Fruit fly (Drosophila melanogaster) whole organism, embryonic: ENCODE data around the gene Pex3.

Experiments used
- CG10959 ChIP-seq: fragments of 200-800 bp; sonication (Bioruptor generic); IDR thresholded peaks from 2 replicates; pipeline ENCODE4 v1.3.6; 2022; ENCODE audit warnings: missing biosample characterization, missing genetic modification characterization
- CG11504 ChIP-seq: fragments of 200-800 bp; sonication (Bioruptor generic); optimal IDR thresholded peaks from 3 replicates; lab custom pipeline; 2019; ENCODE audit warnings: missing biosample characterization, mild to moderate bottlenecking, missing genetic modification characterization, moderate library complexity
- CG15601 ChIP-seq: fragments of 200-800 bp; sonication (Bioruptor generic); optimal IDR thresholded peaks from 3 replicates; lab custom pipeline; 2019; ENCODE audit warnings: missing biosample characterization, mild to moderate bottlenecking, missing genetic modification characterization, moderate library complexity
- CG15696 ChIP-seq: fragments of 200-800 bp; sonication (Bioruptor generic); optimal IDR thresholded peaks from 2 replicates; lab custom pipeline; 2019; ENCODE audit warnings: missing biosample characterization, mild to moderate bottlenecking, missing genetic modification characterization, moderate library complexity
- CG16813 ChIP-seq: fragments of 200-800 bp; sonication (Bioruptor generic); IDR thresholded peaks from 3 replicates; pipeline ENCODE4 v1.3.6; 2022; ENCODE audit warnings: missing biosample characterization, missing genetic modification characterization; ENCODE audit not compliant: partially characterized antibody
- CG30020 ChIP-seq: fragments of 200-800 bp; optimal IDR thresholded peaks from 2 replicates; lab custom pipeline; 2019; ENCODE audit warnings: missing biosample characterization, mild to moderate bottlenecking, missing genetic modification characterization, moderate library complexity
- CG31441 ChIP-seq: fragments of 200-800 bp; sonication (Bioruptor generic); IDR thresholded peaks from 2 replicates; pipeline ENCODE4 v1.3.6; 2022; ENCODE audit warnings: missing biosample characterization, missing genetic modification characterization
- CG42726 ChIP-seq: fragments of 200-800 bp; sonication (Bioruptor generic); IDR thresholded peaks from 2 replicates; pipeline ENCODE4 v1.3.6; 2022; ENCODE audit warnings: missing biosample characterization, missing genetic modification characterization; ENCODE audit not compliant: partially characterized antibody
- CG4617 ChIP-seq: fragments of 200-800 bp; sonication (Bioruptor generic); optimal IDR thresholded peaks from 3 replicates; lab custom pipeline; 2016; ENCODE audit warnings: missing biosample characterization, missing genetic modification characterization, borderline replicate concordance
- CG6791 ChIP-seq: fragments of 200-800 bp; sonication (Bioruptor generic); IDR thresholded peaks from 3 replicates; pipeline ENCODE4 v1.3.6; 2022; ENCODE audit warnings: missing biosample characterization, missing genetic modification characterization; ENCODE audit not compliant: partially characterized antibody
- CG7963 ChIP-seq: fragments of 200-800 bp; sonication (Bioruptor generic); IDR thresholded peaks from 3 replicates; pipeline ENCODE4 v1.3.6; 2022; ENCODE audit warnings: missing biosample characterization, missing genetic modification characterization; ENCODE audit not compliant: partially characterized antibody
- CG8478 ChIP-seq: fragments of >200 bp; optimal IDR thresholded peaks from 2 replicates; lab custom pipeline; 2018
- CG9215 ChIP-seq: fragments of 200-800 bp; sonication (Bioruptor generic); IDR thresholded peaks from 2 replicates; pipeline ENCODE4 v1.3.6; 2022; ENCODE audit warnings: missing biosample characterization, missing genetic modification characterization
- CG9932 ChIP-seq: fragments of 200-800 bp; sonication (Bioruptor generic); IDR thresholded peaks from 2 replicates; pipeline ENCODE4 v1.3.6; 2022; ENCODE audit warnings: missing biosample characterization, missing genetic modification characterization
- Dp ChIP-seq: fragments of 200-800 bp; sonication (Bioruptor generic); optimal IDR thresholded peaks from 2 replicates; lab custom pipeline; 2018; ENCODE audit warnings: missing biosample characterization, mild to moderate bottlenecking, missing genetic modification characterization, moderate library complexity
- E2f2 ChIP-seq: fragments of 200-800 bp; sonication (Bioruptor generic); IDR thresholded peaks from 2 replicates; pipeline ENCODE4 v1.3.6; 2022; ENCODE audit warnings: missing biosample characterization, missing genetic modification characterization
- GATAe ChIP-seq: fragments of 200-800 bp; sonication (Bioruptor generic); conservative IDR thresholded peaks from 2 replicates; pipeline ENCODE4 v1.3.6; 2022; ENCODE audit warnings: missing biosample characterization, missing genetic modification characterization
- MESR4 ChIP-seq: fragments of 200-800 bp; sonication (Bioruptor generic); optimal IDR thresholded peaks from 2 replicates; lab custom pipeline; 2018; ENCODE audit warnings: missing biosample characterization, mild to moderate bottlenecking, missing genetic modification characterization, moderate library complexity
- Max ChIP-seq: fragments of 200-800 bp; sonication (Bioruptor generic); optimal IDR thresholded peaks from 2 replicates; lab custom pipeline; 2016; ENCODE audit warnings: missing biosample characterization, mild to moderate bottlenecking, missing genetic modification characterization
- Myb ChIP-seq: fragments of 200-800 bp; sonication (Bioruptor generic); optimal IDR thresholded peaks from 2 replicates; lab custom pipeline; 2016; ENCODE audit warnings: missing biosample characterization, missing genetic modification characterization
- Nf-YB ChIP-seq: fragments of 200-800 bp; sonication (Bioruptor generic); optimal IDR thresholded peaks from 3 replicates; lab custom pipeline; 2019; ENCODE audit warnings: missing biosample characterization, mild to moderate bottlenecking, missing genetic modification characterization, moderate library complexity
- Rfx ChIP-seq: fragments of 200-800 bp; sonication (Bioruptor generic); IDR thresholded peaks from 2 replicates; pipeline ENCODE4 v1.3.6; 2022; ENCODE audit warnings: missing biosample characterization, missing genetic modification characterization
- Scr ChIP-seq: fragments of 200-800 bp; sonication (Bioruptor generic); IDR thresholded peaks from 2 replicates; pipeline ENCODE4 v1.3.6; 2022; ENCODE audit warnings: missing biosample characterization, missing genetic modification characterization; ENCODE audit not compliant: partially characterized antibody
- YL-1 ChIP-seq: fragments of 200-800 bp; sonication (Bioruptor generic); optimal IDR thresholded peaks from 3 replicates; lab custom pipeline; 2017; ENCODE audit warnings: missing biosample characterization, mild to moderate bottlenecking, missing genetic modification characterization
- bbx ChIP-seq: fragments of 200-800 bp; sonication (Bioruptor generic); IDR thresholded peaks from 2 replicates; pipeline ENCODE4 v1.3.6; 2022; ENCODE audit warnings: missing biosample characterization, missing genetic modification characterization; ENCODE audit not compliant: partially characterized antibody
- bcd ChIP-seq: fragments of 200-800 bp; sonication (Bioruptor generic); optimal IDR thresholded peaks from 2 replicates; lab custom pipeline; 2017; ENCODE audit warnings: missing biosample characterization, mild to moderate bottlenecking, missing genetic modification characterization
- chm ChIP-seq: fragments of 200-800 bp; sonication (Bioruptor generic); IDR thresholded peaks from 2 replicates; pipeline ENCODE4 v1.3.6; 2022; ENCODE audit warnings: missing biosample characterization, missing genetic modification characterization
- corto ChIP-seq: fragments of 200-800 bp; sonication (Bioruptor generic); optimal IDR thresholded peaks from 2 replicates; lab custom pipeline; 2016; ENCODE audit warnings: missing biosample characterization, mild to moderate bottlenecking, missing genetic modification characterization, moderate library complexity
- hbn ChIP-seq: fragments of 200-800 bp; sonication (Bioruptor generic); IDR thresholded peaks from 2 replicates; pipeline ENCODE4 v1.3.6; 2022; ENCODE audit warnings: missing biosample characterization, missing genetic modification characterization; ENCODE audit not compliant: partially characterized antibody
- inv ChIP-seq: fragments of 200-800 bp; sonication (Bioruptor generic); IDR thresholded peaks from 2 replicates; pipeline ENCODE4 v1.3.6; 2022; ENCODE audit warnings: missing biosample characterization, missing genetic modification characterization; ENCODE audit not compliant: partially characterized antibody
- kni ChIP-seq: fragments of 200-800 bp; sonication (Bioruptor generic); optimal IDR thresholded peaks from 3 replicates; lab custom pipeline; 2017; ENCODE audit warnings: mild to moderate bottlenecking, missing biosample characterization, missing genetic modification reagents, missing genetic modification characterization
- mam ChIP-seq: fragments of 200-800 bp; sonication (Bioruptor generic); optimal IDR thresholded peaks from 3 replicates; lab custom pipeline; 2016; ENCODE audit warnings: missing biosample characterization, missing genetic modification characterization
- mld ChIP-seq: fragments of 200-800 bp; sonication (Bioruptor generic); IDR thresholded peaks from 3 replicates; pipeline ENCODE4 v1.3.6; 2022; ENCODE audit warnings: missing biosample characterization, missing genetic modification characterization; ENCODE audit not compliant: partially characterized antibody
- nau ChIP-seq: fragments of 200-800 bp; sonication (Bioruptor generic); optimal IDR thresholded peaks from 3 replicates; lab custom pipeline; 2017; ENCODE audit warnings: missing biosample characterization, mild to moderate bottlenecking, missing genetic modification characterization, missing genetic modification reagents
- nom ChIP-seq: fragments of 200-800 bp; sonication (Bioruptor generic); optimal IDR thresholded peaks from 2 replicates; lab custom pipeline; 2017; ENCODE audit warnings: missing biosample characterization, missing genetic modification characterization, mild to moderate bottlenecking, moderate library complexity, missing genetic modification reagents
- peb ChIP-seq: fragments of 200-800 bp; sonication (Bioruptor generic); IDR thresholded peaks from 2 replicates; pipeline ENCODE4 v1.3.6; 2022; ENCODE audit warnings: missing biosample characterization, missing genetic modification characterization
- pnt ChIP-seq: fragments of 200-800 bp; sonication (Bioruptor generic); optimal IDR thresholded peaks from 3 replicates; lab custom pipeline; 2016; ENCODE audit warnings: missing biosample characterization, missing genetic modification characterization
- sna ChIP-seq: fragments of 200-800 bp; sonication (Bioruptor generic); IDR thresholded peaks from 2 replicates; pipeline ENCODE4 v1.3.6; 2022; ENCODE audit warnings: missing biosample characterization, missing genetic modification characterization; ENCODE audit not compliant: partially characterized antibody
- sr ChIP-seq: fragments of 200-800 bp; sonication (Bioruptor generic); IDR thresholded peaks from 3 replicates; pipeline ENCODE4 v1.3.6; 2022; ENCODE audit warnings: missing biosample characterization, missing genetic modification characterization
- stwl ChIP-seq: fragments of 200-800 bp; sonication (Bioruptor generic); optimal IDR thresholded peaks from 3 replicates; lab custom pipeline; 2018; ENCODE audit warnings: missing biosample characterization, mild to moderate bottlenecking, missing genetic modification characterization, moderate library complexity
- tll ChIP-seq, 2 experiments: fragments of 200-800 bp in 1 of 2; fragments of >200 bp in 1 of 2; sonication (Bioruptor generic) in 1 of 2; optimal IDR thresholded peaks; 2 replicates each; lab custom pipeline; 2017 to 2019; ENCODE audit warnings: missing biosample characterization in 2 of 2, missing genetic modification characterization in 2 of 2, mild to moderate bottlenecking in 1 of 2, moderate library complexity in 1 of 2
- unpg ChIP-seq: fragments of 200-800 bp; sonication (Bioruptor generic); optimal IDR thresholded peaks from 3 replicates; lab custom pipeline; 2018; ENCODE audit warnings: missing biosample characterization, mild to moderate bottlenecking, missing genetic modification characterization, moderate library complexity

Gene Pex3

DNA sequence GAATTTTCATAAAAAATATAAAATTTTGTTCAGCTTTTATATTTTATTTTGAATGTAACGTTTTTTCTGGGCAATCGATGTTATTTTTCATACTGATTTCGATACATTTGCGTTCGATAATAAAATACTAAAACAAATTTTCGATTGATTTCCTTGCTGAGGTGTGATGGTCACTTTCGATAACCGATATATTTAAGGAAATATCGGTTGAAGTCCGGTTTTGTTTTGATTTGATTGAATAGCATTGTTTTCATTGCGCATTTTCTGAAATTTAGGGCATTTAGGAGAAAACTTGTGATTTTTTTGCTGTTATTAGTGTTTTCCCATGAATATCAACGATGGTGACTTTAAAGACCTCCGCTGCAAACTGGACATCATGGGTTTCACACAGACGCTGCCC lies 27.6 kb upstream of the Pex3 start, which contains the start of gene Cep135 (continued):
- peak; percentile 15 for TF ChIP-seq MESR4 (GFP tag; lab: Kevin White, UChicago)
- TF ChIP-seq Nf-YB = no peak
- no peak for TF ChIP-seq kni
- no peak for TF ChIP-seq CG31441
- no peak for TF ChIP-seq pnt
- no peak for TF ChIP-seq tll (GFP tag; optimal IDR thresholded peaks at IDR 0.05; lab: Kevin White, UChicago)
- TF ChIP-seq Rfx (GFP tag; lab: Robert Waterston, UW) = no peak
- TF ChIP-seq sr (GFP tag; lab: Robert Waterston, UW) = no peak
- TF ChIP-seq nom (GFP tag; lab: Kevin White, UChicago) = peak; percentile 0
- no peak for TF ChIP-seq mam (GFP tag; lab: Kevin White, UChicago)
- no peak for TF ChIP-seq CG10959 (GFP tag; lab: Robert Waterston, UW)
- TF ChIP-seq CG15601 = peak; percentile 100
- TF ChIP-seq corto (GFP tag; lab: Kevin White, UChicago) = no peak
- TF ChIP-seq CG42726 (GFP tag; lab: Robert Waterston, UW) = peak; percentile 51; the same call in 1 of the 2 replicates
- TF ChIP-seq CG8478 = no peak
- peak; percentile 89 for TF ChIP-seq hbn
- peak; percentile 24 for TF ChIP-seq CG30020
- TF ChIP-seq CG6791 (GFP tag; lab: Robert Waterston, UW) = peak; percentile 90
- TF ChIP-seq stwl (tag; lab: Kevin White, UChicago) = peak; percentile 94
- TF ChIP-seq E2f2 (GFP tag; lab: Robert Waterston, UW) = peak; percentile 85
- TF ChIP-seq CG7963 (GFP tag; lab: Robert Waterston, UW) = peak; percentile 86
- TF ChIP-seq bcd = no peak
- no peak for TF ChIP-seq CG11504 (tag; lab: Kevin White, UChicago)
- TF ChIP-seq bbx (GFP tag; lab: Robert Waterston, UW) = peak; percentile 85
- peak; percentile 20 for TF ChIP-seq YL-1 (GFP tag; lab: Kevin White, UChicago)
- no peak for TF ChIP-seq Max
- TF ChIP-seq Dp = peak; percentile 81
- peak; percentile 98 for TF ChIP-seq sna (GFP tag; lab: Robert Waterston, UW)
- TF ChIP-seq CG9932 (GFP tag; lab: Robert Waterston, UW) = no peak
- no peak for TF ChIP-seq unpg (GFP tag; lab: Kevin White, UChicago)
- TF ChIP-seq Scr (GFP tag; lab: Robert Waterston, UW) = peak; percentile 82
- peak; percentile 36 for TF ChIP-seq CG4617 (GFP tag; lab: Kevin White, UChicago)
- no peak for TF ChIP-seq CG15696 (tag; lab: Kevin White, UChicago)
- peak; percentile 96 for TF ChIP-seq Myb (GFP tag; lab: Kevin White, UChicago)
- peak; percentile 66 for TF ChIP-seq inv (GFP tag; lab: Robert Waterston, UW)
- TF ChIP-seq CG16813 (GFP tag; lab: Robert Waterston, UW) = peak; percentile 83
- TF ChIP-seq nau (GFP tag; lab: Kevin White, UChicago) = no peak

dm6 chr3L:15121272-15121671 lies 22.9 kb upstream of the Pex3 start, which contains the start of gene CG32847:
Gene CG32847, plus strand, starts transcription at chr3L:15121572.
- TF ChIP-seq peb = no peak
- no peak for TF ChIP-seq mld (GFP tag; lab: Robert Waterston, UW)
- no peak for TF ChIP-seq chm (GFP tag; lab: Robert Waterston, UW)
- no peak for TF ChIP-seq CG9215 (GFP tag; lab: Robert Waterston, UW)
- TF ChIP-seq CG8478 = no peak
- TF ChIP-seq GATAe (GFP tag; lab: Robert Waterston, UW) = no peak
